Worm (Caenorhabditis elegans) whole organism, L4/young adult: Measurements from ENCODE around the gene mrps-10.

ENCODE experiments used
- W03F9.2 ChIP-seq: fragments of 150-350 bp; optimal IDR thresholded peaks from 2 replicates; lab custom pipeline; 2014; ENCODE audit warnings: missing biosample characterization, missing genetic modification characterization
- dao-5 ChIP-seq: sonication (generic microtip); optimal IDR thresholded peaks from 2 replicates; lab custom pipeline; 2016; ENCODE audit warnings: missing genotype, missing genetic modification characterization, moderate library complexity, missing compliant biosample characterization
- him-1 ChIP-seq: sonication (generic microtip); optimal IDR thresholded peaks from 2 replicates; lab custom pipeline; 2016; ENCODE audit warnings: missing genotype, missing genetic modification reagents, missing genetic modification characterization, missing compliant biosample characterization

- TF ChIP-seq him-1 (tag; lab: Kevin White, UChicago), result no peak
- no peak for TF ChIP-seq W03F9.2 (tag; lab: Kevin White, UChicago)
- TF ChIP-seq dao-5 (tag; lab: Kevin White, UChicago), result no peak
Measured at ce11 chrIII:12894207-12894606, 32.1 kb upstream of the mrps-10 start.
